Fruit fly (Drosophila melanogaster): Measurements from ENCODE around the gene CG1208.

Gene CG1208

dm6 chr3R:5791497-5791896 is 39.9 kb upstream of the CG1208 start, which contains the start of gene Hpf1 (continued):
- TF ChIP-seq Hmr (GFP tag; optimal IDR thresholded peaks at IDR 0.05): peak; percentile 99
- peak; percentile 99 for TF ChIP-seq Oli (tag; optimal IDR thresholded peaks at IDR 0.05)
- TF ChIP-seq stc (GFP tag; IDR thresholded peaks at IDR 0.05): peak; percentile 96
- no peak for TF ChIP-seq cg (GFP tag; optimal IDR thresholded peaks at IDR 0.05)
- TF ChIP-seq Ssrp (tag; optimal IDR thresholded peaks at IDR 0.05): peak; percentile 97
- TF ChIP-seq sug (tag; optimal IDR thresholded peaks at IDR 0.05): peak; percentile 97
- peak; percentile 98 for TF ChIP-seq sisA (GFP tag; IDR thresholded peaks at IDR 0.05)
- TF ChIP-seq NK7.1 (GFP tag; optimal IDR thresholded peaks at IDR 0.05): peak; percentile 97
- peak; percentile 98 for TF ChIP-seq Atf-2 (GFP tag; optimal IDR thresholded peaks at IDR 0.05)
- TF ChIP-seq E2f1 (GFP tag; IDR thresholded peaks at IDR 0.05): peak; percentile 98
- TF ChIP-seq Dll (GFP tag; IDR thresholded peaks at IDR 0.05; ENCODE audit: partially characterized antibody): peak; percentile 55; the same call in 3 of the 4 replicates
- TF ChIP-seq CkIIα-i1 (GFP tag; IDR thresholded peaks at IDR 0.05): peak; percentile 81; the same call in 1 of the 2 replicates
- peak; percentile 96 for TF ChIP-seq nerfin-1 (tag; optimal IDR thresholded peaks at IDR 0.05)
- no peak for TF ChIP-seq Hr39 (optimal IDR thresholded peaks at IDR 0.05)
- no peak for TF ChIP-seq Doc3 (GFP tag; IDR thresholded peaks at IDR 0.05; ENCODE audit: partially characterized antibody)
- TF ChIP-seq CG12659 (GFP tag; optimal IDR thresholded peaks at IDR 0.05): peak; percentile 99
- TF ChIP-seq vvl (GFP tag; IDR thresholded peaks at IDR 0.05): peak; percentile 98
- TF ChIP-seq gcm2 (GFP tag; optimal IDR thresholded peaks at IDR 0.05): peak; percentile 96
- TF ChIP-seq CG9215 (GFP tag; IDR thresholded peaks at IDR 0.05): peak; percentile 97
- TF ChIP-seq Opbp (GFP tag; IDR thresholded peaks at IDR 0.05; ENCODE audit: partially characterized antibody): peak; percentile 61; the same call in 1 of the 3 replicates
- TF ChIP-seq CG6854 (GFP tag; optimal IDR thresholded peaks at IDR 0.05): peak; percentile 97
- peak; percentile 93 for TF ChIP-seq CG6254 (GFP tag; optimal IDR thresholded peaks at IDR 0.05)
- peak; percentile 94 for TF ChIP-seq CG1529 (GFP tag; optimal IDR thresholded peaks at IDR 0.05)
- TF ChIP-seq ewg (GFP tag; optimal IDR thresholded peaks at IDR 0.05): peak; percentile 93
- peak; percentile 92 for TF ChIP-seq dimm (GFP tag; IDR thresholded peaks at IDR 0.05)
- TF ChIP-seq ems (GFP tag; optimal IDR thresholded peaks at IDR 0.05): peak; percentile 99
- peak; percentile 99 for TF ChIP-seq CG2678 (tag; optimal IDR thresholded peaks at IDR 0.05)
- peak; percentile 98 for TF ChIP-seq CG11456 (GFP tag; IDR thresholded peaks at IDR 0.05)
- TF ChIP-seq CG7963 (GFP tag; IDR thresholded peaks at IDR 0.05; ENCODE audit: partially characterized antibody): no peak
- peak; percentile 97 for TF ChIP-seq CG10366 (GFP tag; IDR thresholded peaks at IDR 0.05)
- no peak for TF ChIP-seq Sin3A (optimal IDR thresholded peaks at IDR 0.05)
- TF ChIP-seq CG15011 (GFP tag; optimal IDR thresholded peaks at IDR 0.05): peak; percentile 97
- peak; percentile 96 for TF ChIP-seq jing (GFP tag; optimal IDR thresholded peaks at IDR 0.05)
- TF ChIP-seq bbx (GFP tag; IDR thresholded peaks at IDR 0.05; ENCODE audit: partially characterized antibody): no peak
- no peak for TF ChIP-seq tna (GFP tag; IDR thresholded peaks at IDR 0.05; ENCODE audit: partially characterized antibody)
- TF ChIP-seq slou (GFP tag; optimal IDR thresholded peaks at IDR 0.05): peak; percentile 96
- peak; percentile 97 for TF ChIP-seq CG4282 (GFP tag; optimal IDR thresholded peaks at IDR 0.05)
- TF ChIP-seq corto (GFP tag; optimal IDR thresholded peaks at IDR 0.05): peak; percentile 98
- TF ChIP-seq CG12769 (tag; optimal IDR thresholded peaks at IDR 0.05): peak; percentile 99
- peak; percentile 95 for TF ChIP-seq chm (GFP tag; IDR thresholded peaks at IDR 0.05)
- peak; percentile 99 for TF ChIP-seq CG11695 (GFP tag; IDR thresholded peaks at IDR 0.05)
- peak; percentile 95 for TF ChIP-seq CG10543 (GFP tag; optimal IDR thresholded peaks at IDR 0.05)
- no peak for TF ChIP-seq br (optimal IDR thresholded peaks at IDR 0.05)
- TF ChIP-seq tll (GFP tag; optimal IDR thresholded peaks at IDR 0.05): peak; percentile 24 to 91
- TF ChIP-seq CG13424 (tag; optimal IDR thresholded peaks at IDR 0.05): peak; percentile 98
- TF ChIP-seq pita (GFP tag; optimal IDR thresholded peaks at IDR 0.05): no peak
- TF ChIP-seq ase (GFP tag; IDR thresholded peaks at IDR 0.05): peak; percentile 97
- peak; percentile 95 for TF ChIP-seq btn (GFP tag; optimal IDR thresholded peaks at IDR 0.05)
- peak; percentile 98 for TF ChIP-seq CG16863 (GFP tag; optimal IDR thresholded peaks at IDR 0.05)
- peak; percentile 98 for TF ChIP-seq schlank (tag; optimal IDR thresholded peaks at IDR 0.05)
